Fruit fly (Drosophila melanogaster) Kc167 (cell line): ENCODE results near the gene dpr11.

Experiments
- Myc ChIP-seq: fragments of >200 bp; optimal IDR thresholded peaks from 2 replicates; lab custom pipeline; 2017; ENCODE audit warnings: missing external identifiers
- Sin3A ChIP-seq: fragments of >200 bp; optimal IDR thresholded peaks from 2 replicates; lab custom pipeline; 2018; ENCODE audit warnings: missing external identifiers
- h ChIP-seq: fragments of >200 bp; optimal IDR thresholded peaks from 3 replicates; lab custom pipeline; 2018; ENCODE audit warnings: missing external identifiers
- insv ChIP-seq: fragments of >200 bp; optimal IDR thresholded peaks from 3 replicates; lab custom pipeline; 2018; ENCODE audit warnings: missing external identifiers
- psq ChIP-seq: fragments of >200 bp; optimal IDR thresholded peaks from 2 replicates; lab custom pipeline; 2017; ENCODE audit warnings: missing external identifiers
- ttk ChIP-seq: sonication (Bioruptor generic); optimal IDR thresholded peaks from 2 replicates; lab custom pipeline; 2017; ENCODE audit warnings: missing external identifiers

dpr11 gene

dm6 chr3R:6548736-6549135 lies 44.4 kb downstream of the dpr11 start, which contains the start of gene Pif2:
Gene Pif2, plus strand, starts transcription at chr3R:6549036.
- TF ChIP-seq Sin3A (lab: Kevin White, UChicago) (no peak), psq (lab: Kevin White, UChicago) (no peak), h (no peak), ttk (no peak), insv (lab: Kevin White, UChicago) (no peak), Myc (lab: Kevin White, UChicago) (no peak)

- TF ChIP-seq Sin3A (lab: Kevin White, UChicago) = no peak
- no peak for TF ChIP-seq ttk
- no peak for TF ChIP-seq insv (lab: Kevin White, UChicago)
- no peak for TF ChIP-seq h
- TF ChIP-seq Myc (lab: Kevin White, UChicago) = no peak
- TF ChIP-seq psq (lab: Kevin White, UChicago) = no peak
Measured at dm6 chr3R:6534059-6534458, 59.1 kb downstream of the dpr11 start.

- TF ChIP-seq insv (lab: Kevin White, UChicago) (no peak), h (no peak), Sin3A (lab: Kevin White, UChicago) (no peak), Myc (lab: Kevin White, UChicago) (no peak), psq (lab: Kevin White, UChicago) (no peak), ttk (no peak)
Measured at dm6 chr3R:6527208-6527607, 65.9 kb downstream of the dpr11 start, which contains the start of gene CG15185. Gene CG15185, plus strand, starts transcription at chr3R:6527508.

- no peak for TF ChIP-seq psq (lab: Kevin White, UChicago)
- no peak for TF ChIP-seq insv (lab: Kevin White, UChicago)
- TF ChIP-seq Sin3A (lab: Kevin White, UChicago) = no peak
- no peak for TF ChIP-seq ttk
- TF ChIP-seq h = no peak
- TF ChIP-seq Myc (lab: Kevin White, UChicago) = no peak
Measured at dm6 chr3R:6504408-6504807, 88.7 kb downstream of the dpr11 start.

- no peak for TF ChIP-seq ttk
- no peak for TF ChIP-seq Myc (lab: Kevin White, UChicago)
- no peak for TF ChIP-seq Sin3A (lab: Kevin White, UChicago)
- no peak for TF ChIP-seq psq (lab: Kevin White, UChicago)
- no peak for TF ChIP-seq insv (lab: Kevin White, UChicago)
- TF ChIP-seq h = no peak
Measured at dm6 chr3R:6495938-6496337, 97.2 kb downstream of the dpr11 start.

- TF ChIP-seq ttk = no peak
- no peak for TF ChIP-seq h
- TF ChIP-seq psq (lab: Kevin White, UChicago) = no peak
- no peak for TF ChIP-seq insv (lab: Kevin White, UChicago)
- TF ChIP-seq Myc (lab: Kevin White, UChicago) = no peak
- TF ChIP-seq Sin3A (lab: Kevin White, UChicago) = no peak
Measured at dm6 chr3R:6481740-6482443, 111.2 kb downstream of the dpr11 start.
